Worm (Caenorhabditis elegans) whole organism, young adult: ENCODE measurements around the gene Y43D4A.6.
"Not testable (repeated sequence)": the region's sequence is repeated elsewhere in the genome, so short reads cannot be mapped to it uniquely, and the experiment has no call there.

ENCODE experiments used
- B0261.1 ChIP-seq: sonication (generic microtip); optimal IDR thresholded peaks from 2 replicates; lab custom pipeline; 2016; ENCODE audit warnings: mild to moderate bottlenecking, missing genetic modification characterization, moderate library complexity, missing compliant biosample characterization
- D2030.7 ChIP-seq: fragments of 200-800 bp; sonication (Bioruptor generic); IDR thresholded peaks from 2 replicates; pipeline ENCODE4 v1.3.6; 2022; ENCODE audit warnings: missing genetic modification reagents, missing genetic modification characterization, missing compliant biosample characterization
- F23B12.7 ChIP-seq: sonication (generic microtip); optimal IDR thresholded peaks from 2 replicates; lab custom pipeline; 2017; ENCODE audit warnings: missing genetic modification characterization, mild to moderate bottlenecking, missing compliant biosample characterization, antibody characterized with exemption, moderate library complexity; ENCODE audit not compliant: insufficient read depth
- Y56A3A.18 ChIP-seq: fragments of 200-800 bp; sonication (Bioruptor generic); IDR thresholded peaks from 2 replicates; pipeline ENCODE4 v1.3.6; 2022; ENCODE audit warnings: missing genetic modification reagents, missing genetic modification characterization, missing compliant biosample characterization
- ZK185.1 ChIP-seq: sonication (generic microtip); optimal IDR thresholded peaks from 2 replicates; lab custom pipeline; 2016; ENCODE audit warnings: mild to moderate bottlenecking, missing genetic modification characterization, missing compliant biosample characterization; ENCODE audit not compliant: poor library complexity, severe bottlenecking
- attf-6 ChIP-seq: fragments of 200-800 bp; sonication (Bioruptor generic); IDR thresholded peaks from 2 replicates; pipeline ENCODE4 v1.3.6; 2022; ENCODE audit warnings: missing genetic modification reagents, missing genetic modification characterization, missing compliant biosample characterization
- ceh-79 ChIP-seq: sonication (generic microtip); optimal IDR thresholded peaks from 2 replicates; lab custom pipeline; 2017; ENCODE audit warnings: mild to moderate bottlenecking, missing genetic modification characterization, missing compliant biosample characterization
- efl-1 ChIP-seq: fragments of 150-350 bp; optimal IDR thresholded peaks from 2 replicates; lab custom pipeline; 2014; ENCODE audit warnings: missing biosample characterization, missing genetic modification reagents, missing genetic modification characterization
- ekl-4 ChIP-seq: fragments of 200-800 bp; sonication (Bioruptor generic); IDR thresholded peaks from 2 replicates; pipeline ENCODE4 v1.3.6; 2022; ENCODE audit warnings: missing genetic modification reagents, missing genetic modification characterization, missing compliant biosample characterization
- fkh-3 ChIP-seq: sonication (generic microtip); optimal IDR thresholded peaks from 2 replicates; lab custom pipeline; 2016; ENCODE audit warnings: mild to moderate bottlenecking, missing genetic modification characterization, missing compliant biosample characterization
- him-1 ChIP-seq: sonication (generic microtip); optimal IDR thresholded peaks from 2 replicates; lab custom pipeline; 2016; ENCODE audit warnings: missing genotype, missing genetic modification reagents, missing genetic modification characterization, missing compliant biosample characterization
- hlh-26 ChIP-seq: fragments of 200-800 bp; sonication (Bioruptor generic); conservative IDR thresholded peaks from 2 replicates; pipeline ENCODE4 v1.3.6; 2022; ENCODE audit warnings: missing genetic modification reagents, missing genetic modification characterization, missing compliant biosample characterization
- hmg-1.2 ChIP-seq: fragments of 200-800 bp; sonication (Bioruptor generic); IDR thresholded peaks from 2 replicates; pipeline ENCODE4 v1.3.6; 2022; ENCODE audit warnings: missing genetic modification reagents, missing genetic modification characterization, missing compliant biosample characterization
- hrde-1 ChIP-seq: sonication (generic microtip); optimal IDR thresholded peaks from 2 replicates; lab custom pipeline; 2016; ENCODE audit warnings: missing genetic modification characterization, mild to moderate bottlenecking, missing compliant biosample characterization, moderate library complexity, missing genotype, missing genetic modification reagents, borderline replicate concordance
- hsf-1 ChIP-seq: fragments of 200-800 bp; sonication (Bioruptor generic); IDR thresholded peaks from 2 replicates; pipeline ENCODE4 v1.3.6; 2022; ENCODE audit warnings: missing genetic modification reagents, missing genetic modification characterization, missing compliant biosample characterization
- let-526 ChIP-seq: fragments of 200-800 bp; sonication (Bioruptor generic); IDR thresholded peaks from 2 replicates; pipeline ENCODE4 v1.3.6; 2022; ENCODE audit warnings: missing genetic modification reagents, missing genetic modification characterization, missing compliant biosample characterization
- lin-54 ChIP-seq: fragments of 200-800 bp; sonication (Bioruptor generic); optimal IDR thresholded peaks from 2 replicates; lab custom pipeline; 2018; ENCODE audit warnings: mild to moderate bottlenecking, missing genetic modification characterization, missing compliant biosample characterization
- lsl-1 ChIP-seq: fragments of 200-800 bp; sonication (Bioruptor generic); optimal IDR thresholded peaks from 2 replicates; lab custom pipeline; 2018; ENCODE audit warnings: mild to moderate bottlenecking, missing genetic modification characterization, moderate library complexity, missing compliant biosample characterization
- lsy-27 ChIP-seq: sonication (generic microtip); optimal IDR thresholded peaks from 2 replicates; lab custom pipeline; 2017; ENCODE audit warnings: missing genetic modification characterization, mild to moderate bottlenecking, missing compliant biosample characterization, antibody characterized with exemption, missing genotype, borderline replicate concordance; ENCODE audit not compliant: insufficient read depth
- mes-4 ChIP-seq: sonication (generic microtip); optimal IDR thresholded peaks from 2 replicates; lab custom pipeline; 2016; ENCODE audit warnings: missing genotype, missing genetic modification characterization, missing compliant biosample characterization
- nfya-1 ChIP-seq: sonication (generic microtip); optimal IDR thresholded peaks from 2 replicates; lab custom pipeline; 2017; ENCODE audit warnings: antibody characterized with exemption, missing compliant biosample characterization, missing genetic modification characterization, borderline replicate concordance; ENCODE audit not compliant: insufficient read depth
- nfyb-1 ChIP-seq: fragments of 200-800 bp; sonication (Bioruptor generic); IDR thresholded peaks from 2 replicates; pipeline ENCODE4 v1.3.6; 2022; ENCODE audit warnings: missing genetic modification reagents, missing genetic modification characterization, missing compliant biosample characterization
- repo-1 ChIP-seq: sonication (generic microtip); optimal IDR thresholded peaks from 2 replicates; lab custom pipeline; 2017; ENCODE audit warnings: mild to moderate bottlenecking, missing genetic modification characterization, missing compliant biosample characterization
- rpc-1 ChIP-seq, 2 experiments: fragments of 150-350 bp in 1 of 2; sonication (generic microtip) in 1 of 2; optimal IDR thresholded peaks; 2 replicates each; lab custom pipeline; 2014 to 2018; ENCODE audit warnings: missing biosample characterization in 1 of 2, missing genetic modification characterization in 1 of 2, missing genetic modification reagents in 1 of 2, missing genotype in 1 of 2
- snpc-4 ChIP-seq, 5 experiments: fragments of 150-350 bp in 1 of 5; sonication (generic microtip) in 4 of 5; optimal IDR thresholded peaks; 2 replicates each; lab custom pipeline; 2014 to 2018; ENCODE audit warnings: missing genetic modification characterization in 5 of 5, missing biosample characterization in 3 of 5, antibody characterized with exemption in 2 of 5, mild to moderate bottlenecking in 2 of 5, missing compliant biosample characterization in 2 of 5, missing genotype in 2 of 5, moderate library complexity in 2 of 5, missing genetic modification reagents in 1 of 5
- sptf-2 ChIP-seq: fragments of 200-800 bp; sonication (Bioruptor generic); optimal IDR thresholded peaks from 2 replicates; lab custom pipeline; 2018; ENCODE audit warnings: mild to moderate bottlenecking, missing genetic modification characterization, missing compliant biosample characterization
- tbp1 ChIP-seq: fragments of 200-800 bp; sonication (Bioruptor generic); optimal IDR thresholded peaks from 2 replicates; lab custom pipeline; 2018; ENCODE audit warnings: mild to moderate bottlenecking, missing genetic modification characterization, missing compliant biosample characterization
- unc-62 ChIP-seq: fragments of 150-350 bp; optimal IDR thresholded peaks from 2 replicates; lab custom pipeline; 2014; ENCODE audit warnings: missing biosample characterization, missing genetic modification reagents, missing genetic modification characterization
- ztf-18 ChIP-seq: sonication (generic microtip); optimal IDR thresholded peaks from 2 replicates; lab custom pipeline; 2016; ENCODE audit warnings: missing genotype, mild to moderate bottlenecking, missing genetic modification characterization, missing compliant biosample characterization
- ztf-25 ChIP-seq: fragments of 200-800 bp; sonication (Bioruptor generic); IDR thresholded peaks from 2 replicates; pipeline ENCODE4 v1.3.6; 2022; ENCODE audit warnings: missing genetic modification reagents, missing genetic modification characterization, missing compliant biosample characterization

Y43D4A.6 gene

DNA sequence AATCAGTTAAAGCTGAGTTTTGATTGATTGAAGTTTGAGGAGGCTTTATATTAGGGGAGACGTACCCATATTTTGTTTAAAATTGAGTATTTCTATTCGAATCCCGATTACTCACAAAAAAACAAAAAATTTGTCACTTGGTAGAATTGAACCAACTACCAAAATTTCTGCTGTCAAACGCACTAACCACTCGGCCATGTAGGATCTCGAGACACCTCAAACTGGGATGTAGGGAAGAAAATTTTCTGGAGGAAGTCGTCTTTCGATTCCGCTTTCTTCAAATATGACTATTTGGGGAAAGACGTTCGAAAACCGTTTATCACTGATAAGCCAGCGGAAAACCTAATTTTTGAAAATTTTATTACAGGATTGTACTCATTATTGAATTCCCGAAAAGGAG lies 31.4 kb downstream of the Y43D4A.6 start:
- peak; percentile 51 for TF ChIP-seq B0261.1 (tag; lab: Kevin White, UChicago)
- peak; percentile 38; the same call in 1 of the 2 replicates for TF ChIP-seq hmg-1.2
- peak; percentile 94 for TF ChIP-seq attf-6 (GFP tag; lab: Robert Waterston, UW)
- TF ChIP-seq D2030.7 (GFP tag; lab: Robert Waterston, UW) = 0 out of 2 replicates have a peak, but pooled peaks have one; percentile 25
- peak; percentile 86 for TF ChIP-seq tbp1 (GFP tag; lab: Kevin White, UChicago)
- TF ChIP-seq snpc-4 (GFP tag; optimal IDR thresholded peaks at IDR 0.05; lab: Kevin White, UChicago) = not testable (repeated sequence)
- TF ChIP-seq snpc-4 (tag; optimal IDR thresholded peaks at IDR 0.05; lab: Kevin White, UChicago) = peak in 2 of 4 experiments; percentile 78 to 89
- peak; percentile 34 for TF ChIP-seq rpc-1 (optimal IDR thresholded peaks at IDR 0.05; lab: Kevin White, UChicago)
- peak; percentile 62 for TF ChIP-seq rpc-1 (tag; optimal IDR thresholded peaks at IDR 0.05; lab: Kevin White, UChicago)
- 0 out of 2 replicates have a peak, but pooled peaks have one; percentile 49 for TF ChIP-seq ztf-25 (GFP tag; lab: Robert Waterston, UW)

DNA sequence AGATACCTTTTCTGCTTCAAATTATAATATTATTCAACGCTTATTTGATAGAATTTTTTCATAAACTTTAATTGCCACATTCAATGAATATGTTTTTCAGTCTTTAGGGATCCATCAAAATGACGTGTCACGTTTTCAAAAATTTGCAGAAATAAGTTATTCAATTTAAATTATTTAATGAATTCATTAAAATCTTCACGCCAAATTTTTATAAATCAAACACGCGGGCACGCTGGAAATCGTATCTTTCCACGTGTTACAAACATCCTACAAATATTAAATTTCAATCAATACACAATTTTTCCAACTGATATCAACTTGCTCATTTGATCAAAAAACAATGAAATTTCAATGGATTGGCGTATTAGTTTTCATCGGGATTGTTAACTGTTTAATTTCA lies 35.4 kb downstream of the Y43D4A.6 start, which contains the start of gene Y116A8A.4:
Y116A8A.4 (plus strand) TSS at position 301 of the 400 bp plus-strand sequence.
- no peak for TF ChIP-seq lsy-27 (tag; lab: Kevin White, UChicago)
- TF ChIP-seq ekl-4 (GFP tag; lab: Robert Waterston, UW) = no peak

DNA sequence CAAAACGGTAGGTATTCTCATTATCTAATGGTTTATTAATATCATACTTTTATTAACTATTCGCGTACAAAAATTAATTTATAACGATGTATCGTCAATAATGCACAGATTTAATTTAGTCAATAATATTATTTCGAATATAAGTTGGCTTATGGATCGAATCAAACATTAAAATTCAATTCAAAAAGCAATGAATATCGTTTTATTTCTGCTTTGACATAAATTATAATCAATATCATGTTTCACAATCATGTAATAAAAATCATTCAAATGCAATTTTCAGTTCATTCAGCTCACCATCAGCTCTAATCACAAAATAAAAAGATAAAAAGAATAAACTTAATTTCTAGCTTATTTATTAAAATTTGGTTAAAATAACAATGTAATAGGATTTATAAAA lies 41.6 kb downstream of the Y43D4A.6 start, which contains the start of gene Y116A8A.6:
Y116A8A.6 (minus strand) TSS at position 101 of the 400 bp plus-strand sequence.
- no peak for TF ChIP-seq lsy-27 (tag; lab: Kevin White, UChicago)
- TF ChIP-seq him-1 = no peak
- no peak for TF ChIP-seq ZK185.1 (tag; lab: Kevin White, UChicago)
- TF ChIP-seq attf-6 (GFP tag; lab: Robert Waterston, UW) = no peak
- TF ChIP-seq sptf-2 = no peak
- TF ChIP-seq mes-4 (tag; lab: Kevin White, UChicago) = no peak
- TF ChIP-seq fkh-3 (tag; lab: Kevin White, UChicago) = no peak
- no peak for TF ChIP-seq unc-62 (GFP tag; lab: Kevin White, UChicago)
- no peak for TF ChIP-seq lsl-1 (GFP tag; lab: Kevin White, UChicago)
- no peak for TF ChIP-seq efl-1 (GFP tag; lab: Kevin White, UChicago)
- no peak for TF ChIP-seq Y56A3A.18
- TF ChIP-seq hsf-1 (GFP tag; lab: Robert Waterston, UW) = no peak
- TF ChIP-seq nfya-1 = no peak
- TF ChIP-seq, all 124 proteins: peak for 0

DNA sequence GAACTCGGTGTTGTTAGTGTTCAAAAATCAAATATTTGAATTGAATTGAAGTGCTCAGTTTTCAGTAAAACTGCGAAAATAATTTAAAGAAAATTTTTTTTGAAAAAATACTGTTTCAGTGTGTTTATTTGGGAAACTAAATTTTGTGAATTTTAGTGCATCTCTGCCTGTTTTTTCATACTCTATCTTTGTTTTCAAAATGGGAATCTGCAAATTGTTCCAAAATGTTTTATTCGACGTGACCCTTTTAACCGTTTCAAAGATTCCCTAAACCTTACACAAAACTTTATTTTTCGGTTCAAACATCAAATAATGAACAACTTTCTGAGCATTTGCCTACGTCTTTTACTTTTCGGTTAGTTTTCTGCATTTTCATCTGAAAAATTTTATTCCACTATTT lies 42.8 kb downstream of the Y43D4A.6 start, which contains the start of gene Y116A8A.7:
Y116A8A.7 (plus strand) TSS at position 301 of the 400 bp plus-strand sequence.
- TF ChIP-seq snpc-4 (GFP tag; optimal IDR thresholded peaks at IDR 0.05; lab: Kevin White, UChicago) (no peak), snpc-4 (tag; optimal IDR thresholded peaks at IDR 0.05; lab: Kevin White, UChicago) (peak in 1 of 4 experiments; percentile 24), repo-1 (tag; lab: Kevin White, UChicago) (no peak), nfyb-1 (GFP tag; lab: Robert Waterston, UW) (no peak), lin-54 (GFP tag; lab: Kevin White, UChicago) (no peak), hrde-1 (tag; lab: Kevin White, UChicago) (no peak)
- TF ChIP-seq, all 124 proteins: peak for 1

DNA sequence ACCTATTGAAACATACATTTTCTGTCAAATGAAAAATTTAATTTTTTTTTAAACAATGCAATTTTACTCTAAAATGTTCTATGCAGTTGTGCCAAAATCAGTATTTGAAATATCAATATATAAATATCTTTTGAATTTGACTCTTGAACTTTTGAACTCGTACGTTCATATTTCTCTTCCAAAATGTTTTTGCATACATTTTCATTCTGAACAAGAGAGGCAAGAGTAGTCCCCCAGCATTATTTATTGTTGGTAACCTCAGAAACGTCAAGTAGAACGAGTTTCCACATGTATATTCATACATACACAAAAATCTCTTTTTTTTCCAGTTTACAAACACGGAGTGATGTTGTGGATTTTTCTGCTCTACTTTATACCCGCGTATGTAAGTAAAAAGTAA lies 44.2 kb downstream of the Y43D4A.6 start, which contains the start of gene clec-194:
clec-194 (plus strand) TSS at position 301 of the 400 bp plus-strand sequence.
- TF ChIP-seq ceh-79 = no peak
- TF ChIP-seq rpc-1 (optimal IDR thresholded peaks at IDR 0.05; lab: Kevin White, UChicago) = no peak
- no peak for TF ChIP-seq rpc-1 (tag; optimal IDR thresholded peaks at IDR 0.05; lab: Kevin White, UChicago)
- TF ChIP-seq hlh-26 (GFP tag; lab: Robert Waterston, UW) = no peak
- TF ChIP-seq efl-1 (GFP tag; lab: Kevin White, UChicago) = no peak
- TF ChIP-seq F23B12.7 (tag; lab: Kevin White, UChicago) = no peak
- no peak for TF ChIP-seq fkh-3 (tag; lab: Kevin White, UChicago)
- TF ChIP-seq ztf-18 (tag; lab: Kevin White, UChicago) = no peak
- no peak for TF ChIP-seq let-526 (GFP tag; lab: Robert Waterston, UW)
